Fruit fly (Drosophila melanogaster) whole organism, embryonic: ENCODE measurements around the gene Ada1-1.

Experiments used
- CG11093 ChIP-seq: fragments of 200-800 bp; sonication (Bioruptor generic); IDR thresholded peaks from 3 replicates; pipeline ENCODE4 v1.3.6; 2022; ENCODE audit warnings: missing biosample characterization, missing genetic modification characterization
- CG11723 ChIP-seq: fragments of 200-800 bp; sonication (Bioruptor generic); optimal IDR thresholded peaks from 2 replicates; lab custom pipeline; 2017; ENCODE audit warnings: missing biosample characterization, mild to moderate bottlenecking, missing genetic modification characterization
- CG12299 ChIP-seq: fragments of 200-800 bp; sonication (Bioruptor generic); optimal IDR thresholded peaks from 2 replicates; lab custom pipeline; 2018; ENCODE audit warnings: missing biosample characterization, mild to moderate bottlenecking, missing genetic modification characterization
- CG13424 ChIP-seq: fragments of 200-800 bp; sonication (Bioruptor generic); optimal IDR thresholded peaks from 2 replicates; lab custom pipeline; 2019; ENCODE audit warnings: missing biosample characterization, mild to moderate bottlenecking, missing genetic modification characterization, moderate library complexity
- CG13775 ChIP-seq: fragments of 200-800 bp; sonication (Bioruptor generic); optimal IDR thresholded peaks from 3 replicates; lab custom pipeline; 2017; ENCODE audit warnings: missing biosample characterization, mild to moderate bottlenecking, missing genetic modification characterization
- CG1529 ChIP-seq: fragments of 200-800 bp; sonication (Bioruptor generic); optimal IDR thresholded peaks from 3 replicates; lab custom pipeline; 2018; ENCODE audit warnings: missing biosample characterization, missing genetic modification characterization
- CG16815 ChIP-seq: fragments of 200-800 bp; sonication (Bioruptor generic); optimal IDR thresholded peaks from 3 replicates; lab custom pipeline; 2017; ENCODE audit warnings: missing biosample characterization, mild to moderate bottlenecking, missing genetic modification characterization
- CG2120 ChIP-seq: fragments of 200-800 bp; sonication (Bioruptor generic); optimal IDR thresholded peaks from 3 replicates; lab custom pipeline; 2016; ENCODE audit warnings: missing biosample characterization, missing genetic modification characterization
- CG2199 ChIP-seq: fragments of 200-800 bp; sonication (Bioruptor generic); IDR thresholded peaks from 3 replicates; pipeline ENCODE4 v1.3.6; 2022; ENCODE audit warnings: missing biosample characterization, missing genetic modification characterization
- CG31388 ChIP-seq: fragments of 200-800 bp; sonication (Bioruptor generic); optimal IDR thresholded peaks from 2 replicates; lab custom pipeline; 2016; ENCODE audit warnings: missing biosample characterization, missing genetic modification characterization
- CG4820 ChIP-seq: fragments of 200-800 bp; sonication (Bioruptor generic); optimal IDR thresholded peaks from 3 replicates; lab custom pipeline; 2016; ENCODE audit warnings: missing biosample characterization, missing genetic modification characterization
- CG6765 ChIP-seq: fragments of 200-800 bp; sonication (Bioruptor generic); optimal IDR thresholded peaks from 3 replicates; lab custom pipeline; 2017; ENCODE audit warnings: missing biosample characterization, mild to moderate bottlenecking, missing genetic modification characterization
- CG7372 ChIP-seq: fragments of 200-800 bp; sonication (Bioruptor generic); IDR thresholded peaks from 2 replicates; pipeline ENCODE4 v1.3.6; 2022; ENCODE audit warnings: missing biosample characterization, missing genetic modification characterization
- CG9727 ChIP-seq: fragments of 200-800 bp; sonication (Bioruptor generic); optimal IDR thresholded peaks from 3 replicates; lab custom pipeline; 2017; ENCODE audit warnings: missing biosample characterization, mild to moderate bottlenecking, missing genetic modification characterization
- Deaf1 ChIP-seq: fragments of 200-800 bp; optimal IDR thresholded peaks from 3 replicates; lab custom pipeline; 2019; ENCODE audit warnings: missing biosample characterization, mild to moderate bottlenecking, missing genetic modification characterization, moderate library complexity
- Dek ChIP-seq: fragments of 200-800 bp; sonication (Bioruptor generic); optimal IDR thresholded peaks from 3 replicates; lab custom pipeline; 2019; ENCODE audit warnings: missing biosample characterization, mild to moderate bottlenecking, missing genetic modification characterization, moderate library complexity
- Elba2 ChIP-seq: fragments of 200-800 bp; sonication (Bioruptor generic); optimal IDR thresholded peaks from 3 replicates; lab custom pipeline; 2016; ENCODE audit warnings: missing biosample characterization, missing genetic modification characterization
- Ets97D ChIP-seq: fragments of 200-800 bp; sonication (Bioruptor generic); optimal IDR thresholded peaks from 3 replicates; lab custom pipeline; 2016; ENCODE audit warnings: missing biosample characterization, missing genetic modification characterization
- H2.0 ChIP-seq: fragments of 200-800 bp; sonication (Bioruptor generic); IDR thresholded peaks from 2 replicates; pipeline ENCODE4 v1.3.6; 2022; ENCODE audit warnings: missing biosample characterization, missing genetic modification characterization
- Hey ChIP-seq: fragments of 200-800 bp; sonication (Bioruptor generic); optimal IDR thresholded peaks from 3 replicates; lab custom pipeline; 2018; ENCODE audit warnings: missing biosample characterization, mild to moderate bottlenecking, missing genetic modification characterization
- Hr39 ChIP-seq: fragments of >200 bp; optimal IDR thresholded peaks from 2 replicates; lab custom pipeline; 2017
- Kr ChIP-seq: fragments of 200-800 bp; sonication (Bioruptor generic); optimal IDR thresholded peaks from 2 replicates; lab custom pipeline; 2017; ENCODE audit warnings: missing biosample characterization, mild to moderate bottlenecking, missing genetic modification characterization
- Lhr ChIP-seq: fragments of 200-800 bp; sonication (Bioruptor generic); optimal IDR thresholded peaks from 3 replicates; lab custom pipeline; 2017; ENCODE audit warnings: mild to moderate bottlenecking, missing biosample characterization, missing genetic modification reagents, missing genetic modification characterization
- MESR4 ChIP-seq: fragments of 200-800 bp; sonication (Bioruptor generic); optimal IDR thresholded peaks from 2 replicates; lab custom pipeline; 2018; ENCODE audit warnings: missing biosample characterization, mild to moderate bottlenecking, missing genetic modification characterization, moderate library complexity
- Nf-YA ChIP-seq: fragments of 200-800 bp; sonication (Bioruptor generic); IDR thresholded peaks from 2 replicates; pipeline ENCODE4 v1.3.6; 2022; ENCODE audit warnings: missing biosample characterization, missing genetic modification characterization
- Oaz ChIP-seq: fragments of 200-800 bp; sonication (Bioruptor generic); IDR thresholded peaks from 2 replicates; pipeline ENCODE4 v1.3.6; 2022; ENCODE audit warnings: missing biosample characterization, missing genetic modification characterization
- Sry-β ChIP-seq: fragments of 200-800 bp; sonication (Bioruptor generic); optimal IDR thresholded peaks from 2 replicates; lab custom pipeline; 2018; ENCODE audit warnings: missing biosample characterization, mild to moderate bottlenecking, missing genetic modification characterization, moderate library complexity
- Stat92E ChIP-seq, 3 experiments: fragments of >200 bp in 2 of 3; fragments of 200-800 bp in 1 of 3; sonication (Bioruptor generic) in 1 of 3; optimal IDR thresholded peaks; 2 replicates each; lab custom pipeline; 2017 to 2019; ENCODE audit warnings: missing biosample characterization in 3 of 3, missing genetic modification characterization in 3 of 3, mild to moderate bottlenecking in 1 of 3, moderate library complexity in 1 of 3
- Usf ChIP-seq: fragments of 200-800 bp; sonication (Bioruptor generic); optimal IDR thresholded peaks from 2 replicates; lab custom pipeline; 2017; ENCODE audit warnings: missing genotype, missing biosample characterization, missing genetic modification characterization
- Xbp1 ChIP-seq: fragments of 200-800 bp; sonication (Bioruptor generic); optimal IDR thresholded peaks from 3 replicates; lab custom pipeline; 2016; ENCODE audit warnings: missing biosample characterization, mild to moderate bottlenecking, missing genetic modification characterization
- ac ChIP-seq: fragments of 200-800 bp; sonication (Bioruptor generic); optimal IDR thresholded peaks from 3 replicates; lab custom pipeline; 2017; ENCODE audit warnings: missing biosample characterization, mild to moderate bottlenecking, missing genetic modification characterization
- bab2 ChIP-seq: fragments of 200-800 bp; sonication (Bioruptor generic); optimal IDR thresholded peaks from 2 replicates; lab custom pipeline; 2016; ENCODE audit warnings: missing biosample characterization, missing genetic modification characterization
- bbx ChIP-seq: fragments of 200-800 bp; sonication (Bioruptor generic); IDR thresholded peaks from 2 replicates; pipeline ENCODE4 v1.3.6; 2022; ENCODE audit warnings: missing biosample characterization, missing genetic modification characterization; ENCODE audit not compliant: partially characterized antibody
- eyg ChIP-seq: fragments of 200-800 bp; sonication (Bioruptor generic); optimal IDR thresholded peaks from 3 replicates; lab custom pipeline; 2016; ENCODE audit warnings: missing biosample characterization, missing genetic modification characterization
- ftz-f1 ChIP-seq: fragments of 200-800 bp; sonication (Bioruptor generic); optimal IDR thresholded peaks from 2 replicates; lab custom pipeline; 2016; ENCODE audit warnings: missing biosample characterization, missing genetic modification characterization
- grn ChIP-seq: fragments of 200-800 bp; sonication (Bioruptor generic); optimal IDR thresholded peaks from 3 replicates; lab custom pipeline; 2017; ENCODE audit warnings: missing biosample characterization, missing genetic modification characterization
- kah ChIP-seq: fragments of 200-800 bp; sonication (Bioruptor generic); optimal IDR thresholded peaks from 2 replicates; lab custom pipeline; 2018; ENCODE audit warnings: missing biosample characterization, mild to moderate bottlenecking, missing genetic modification characterization
- klu ChIP-seq: fragments of 200-800 bp; sonication (Bioruptor generic); IDR thresholded peaks from 2 replicates; pipeline ENCODE4 v1.3.6; 2022; ENCODE audit warnings: missing biosample characterization, missing genetic modification characterization
- mirr ChIP-seq: fragments of 200-800 bp; sonication (Bioruptor generic); optimal IDR thresholded peaks from 3 replicates; lab custom pipeline; 2018; ENCODE audit warnings: missing biosample characterization, mild to moderate bottlenecking, missing genetic modification characterization
- otp ChIP-seq: fragments of 200-800 bp; sonication (Bioruptor generic); IDR thresholded peaks from 3 replicates; pipeline ENCODE4, ENCODE4 v1.3.6; 2022; ENCODE audit warnings: missing biosample characterization, missing genetic modification characterization
- pzg ChIP-seq: fragments of 200-800 bp; sonication (Bioruptor generic); optimal IDR thresholded peaks from 3 replicates; lab custom pipeline; 2018; ENCODE audit warnings: missing biosample characterization, mild to moderate bottlenecking, missing genetic modification characterization, moderate library complexity
- sc ChIP-seq, 3 experiments: fragments of >200 bp in 2 of 3; fragments of 200-800 bp in 1 of 3; sonication (Bioruptor generic) in 1 of 3; optimal IDR thresholded peaks; 2 replicates in 2 of 3; 3 replicates in 1 of 3; lab custom pipeline; 2017; ENCODE audit warnings: mild to moderate bottlenecking in 1 of 3, missing biosample characterization in 1 of 3, missing genetic modification characterization in 1 of 3, missing genetic modification reagents in 1 of 3
- scrt ChIP-seq: fragments of 200-800 bp; sonication (Bioruptor generic); optimal IDR thresholded peaks from 2 replicates; lab custom pipeline; 2018; ENCODE audit warnings: missing biosample characterization, mild to moderate bottlenecking, missing genetic modification characterization, moderate library complexity
- sna ChIP-seq: fragments of 200-800 bp; sonication (Bioruptor generic); IDR thresholded peaks from 2 replicates; pipeline ENCODE4 v1.3.6; 2022; ENCODE audit warnings: missing biosample characterization, missing genetic modification characterization; ENCODE audit not compliant: partially characterized antibody
- sqz ChIP-seq: fragments of 200-800 bp; sonication (Bioruptor generic); optimal IDR thresholded peaks from 3 replicates; lab custom pipeline; 2018; ENCODE audit warnings: missing biosample characterization, mild to moderate bottlenecking, missing genetic modification characterization
- tap ChIP-seq: fragments of 200-800 bp; optimal IDR thresholded peaks from 3 replicates; lab custom pipeline; 2019; ENCODE audit warnings: missing biosample characterization, mild to moderate bottlenecking, missing genetic modification characterization, moderate library complexity
- tgo ChIP-seq: fragments of 200-800 bp; sonication (Bioruptor generic); IDR thresholded peaks from 3 replicates; pipeline ENCODE4 v1.3.6; 2022; ENCODE audit warnings: missing biosample characterization, missing genetic modification characterization
- tio ChIP-seq: fragments of 200-800 bp; sonication (Bioruptor generic); optimal IDR thresholded peaks from 2 replicates; lab custom pipeline; 2017; ENCODE audit warnings: missing biosample characterization, missing genetic modification characterization, inconsistent platforms
- toy ChIP-seq: fragments of 200-800 bp; sonication (Bioruptor generic); IDR thresholded peaks from 2 replicates; pipeline ENCODE4 v1.3.6; 2022; ENCODE audit warnings: missing biosample characterization, missing genetic modification characterization
- wek ChIP-seq: fragments of 200-800 bp; sonication (Bioruptor generic); optimal IDR thresholded peaks from 3 replicates; lab custom pipeline; 2018; ENCODE audit warnings: missing biosample characterization, mild to moderate bottlenecking, missing genetic modification characterization, moderate library complexity

Ada1-1 gene

DNA sequence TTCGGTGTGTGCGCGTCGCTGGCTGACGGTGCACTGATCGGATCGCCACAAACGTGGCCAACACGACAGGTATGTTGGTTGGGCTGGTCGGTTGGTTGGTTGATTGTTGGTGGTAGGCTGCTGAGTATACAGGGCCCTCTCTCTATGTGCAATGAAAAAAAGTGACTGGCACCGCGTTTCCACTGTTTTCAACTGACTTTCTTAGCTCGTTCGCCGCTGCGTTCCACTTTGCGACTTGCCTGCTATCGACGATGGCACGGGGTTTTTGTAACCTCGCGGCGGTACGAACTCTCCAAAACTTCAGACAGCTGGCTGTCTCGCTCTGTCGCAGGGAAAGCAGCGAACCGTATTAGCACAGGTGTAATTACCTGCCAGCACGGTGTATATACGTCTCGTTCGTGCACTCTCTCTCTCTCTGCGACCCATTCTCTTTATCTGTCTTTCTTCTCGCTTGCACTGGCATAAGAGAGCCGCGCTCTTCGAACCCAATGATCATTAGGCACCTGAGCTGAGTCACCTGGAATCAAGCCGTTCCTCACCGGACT, 25.7 kb upstream of the Ada1-1 start (continued):
- TF ChIP-seq sqz (no peak), Xbp1 (GFP tag; lab: Kevin White, UChicago) (no peak), CG12299 (tag; lab: Kevin White, UChicago) (no peak), ftz-f1 (GFP tag; lab: Kevin White, UChicago) (peak; percentile 58), MESR4 (no peak), Elba2 (GFP tag; lab: Kevin White, UChicago) (no peak), CG7372 (no peak), eyg (GFP tag; lab: Kevin White, UChicago) (no peak), CG1529 (no peak), bab2 (GFP tag; lab: Kevin White, UChicago) (no peak), CG9727 (GFP tag; lab: Kevin White, UChicago) (no peak), Lhr (no peak), tio (GFP tag; lab: Kevin White, UChicago) (no peak), wek (GFP tag; lab: Kevin White, UChicago) (no peak), sna (GFP tag; lab: Robert Waterston, UW) (0 out of 2 replicates have a peak, but pooled peaks have one; percentile 41), tap (tag; lab: Kevin White, UChicago) (no peak), sc (optimal IDR thresholded peaks at IDR 0.05; lab: Kevin White, UChicago) (no peak), sc (GFP tag; optimal IDR thresholded peaks at IDR 0.05; lab: Kevin White, UChicago) (peak; percentile 19), scrt (GFP tag; lab: Kevin White, UChicago) (no peak), CG2120 (GFP tag; lab: Kevin White, UChicago) (no peak), Kr (GFP tag; lab: Kevin White, UChicago) (peak; percentile 17), CG31388 (no peak), Hr39 (lab: Kevin White, UChicago) (no peak), mirr (GFP tag; lab: Kevin White, UChicago) (peak; percentile 67), toy (GFP tag; lab: Robert Waterston, UW) (no peak), Usf (no peak), CG11723 (GFP tag; lab: Kevin White, UChicago) (no peak), klu (no peak), grn (peak; percentile 77), CG11093 (GFP tag; lab: Robert Waterston, UW) (no peak), ac (GFP tag; lab: Kevin White, UChicago) (peak; percentile 36), CG13775 (GFP tag; lab: Kevin White, UChicago) (no peak), H2.0 (GFP tag; lab: Robert Waterston, UW) (no peak), kah (GFP tag; lab: Kevin White, UChicago) (no peak), CG16815 (GFP tag; lab: Kevin White, UChicago) (no peak), Hey (no peak), Ets97D (GFP tag; lab: Kevin White, UChicago) (no peak), Sry-β (GFP tag; lab: Kevin White, UChicago) (no peak), otp (GFP tag; lab: Robert Waterston, UW) (no peak; the same call in 1 of the 3 replicates), Deaf1 (tag; lab: Kevin White, UChicago) (peak; percentile 78), tgo (GFP tag; lab: Robert Waterston, UW) (no peak; the same call in 2 of the 3 replicates), CG4820 (GFP tag; lab: Kevin White, UChicago) (no peak), CG13424 (tag; lab: Kevin White, UChicago) (peak; percentile 0), bbx (peak; percentile 57), Nf-YA (GFP tag; lab: Robert Waterston, UW) (peak; percentile 25; the same call in 1 of the 2 replicates), CG6765 (GFP tag; lab: Kevin White, UChicago) (no peak), Dek (tag; lab: Kevin White, UChicago) (no peak), Stat92E (GFP tag; optimal IDR thresholded peaks at IDR 0.05; lab: Kevin White, UChicago) (no peak), Oaz (GFP tag; lab: Robert Waterston, UW) (no peak), pzg (GFP tag; lab: Kevin White, UChicago) (no peak), CG2199 (GFP tag; lab: Robert Waterston, UW) (peak; percentile 85; the same call in 2 of the 3 replicates)
